Fruit fly (Drosophila melanogaster) whole organism: Measurements from ENCODE around the gene ND-13A.

Source experiments
- CG8478 ChIP-seq: fragments of >200 bp; optimal IDR thresholded peaks from 2 replicates; lab custom pipeline; 2018; ENCODE audit warnings: inconsistent platforms
- usp ChIP-seq: fragments of >200 bp; optimal IDR thresholded peaks from 2 replicates; lab custom pipeline; 2017; ENCODE audit warnings: missing biosample characterization, missing genetic modification characterization, mixed read lengths

DNA sequence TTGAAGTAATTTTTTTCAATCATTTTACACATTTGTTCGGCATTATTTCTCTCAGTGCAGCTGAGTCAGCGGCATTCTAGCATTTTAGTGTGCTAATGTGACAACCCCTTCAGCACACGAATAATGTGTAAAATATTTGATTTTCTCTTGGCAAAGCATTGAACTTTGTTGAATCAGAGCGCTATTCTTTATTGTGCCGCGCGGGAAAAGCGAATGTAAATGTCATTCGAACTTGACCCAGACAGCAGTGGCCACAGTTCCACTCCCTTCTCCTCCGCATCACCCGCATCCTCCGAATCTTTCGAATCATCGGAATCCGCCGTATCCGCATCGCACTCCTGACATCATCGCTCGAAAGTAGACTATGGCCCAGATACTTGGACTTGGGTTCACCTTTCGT, 3.6 kb upstream of the ND-13A start:
- TF ChIP-seq usp (GFP tag; lab: Kevin White, UChicago) (no peak), CG8478 (lab: Kevin White, UChicago) (no peak)
